Worm (Caenorhabditis elegans) whole organism, L2 larva: ENCODE measurements around the gene smg-6.

ENCODE experiments used
- Y55F3AM.14 ChIP-seq: fragments of 200-800 bp; sonication (Bioruptor generic); optimal IDR thresholded peaks from 2 replicates; lab custom pipeline; 2018; ENCODE audit warnings: mild to moderate bottlenecking, missing genetic modification characterization, missing compliant biosample characterization
- egl-27 ChIP-seq: sonication (generic microtip); optimal IDR thresholded peaks from 3 replicates; lab custom pipeline; 2017; ENCODE audit warnings: missing biosample characterization, missing genetic modification reagents, missing genetic modification characterization
- elt-1 ChIP-seq: fragments of 150-350 bp; optimal IDR thresholded peaks from 2 replicates; lab custom pipeline; 2014; ENCODE audit warnings: missing biosample characterization, missing genetic modification characterization
- elt-3 ChIP-seq: sonication (generic microtip); optimal IDR thresholded peaks from 2 replicates; lab custom pipeline; 2017; ENCODE audit warnings: missing biosample characterization, missing genetic modification characterization
- nhr-11 ChIP-seq: fragments of 150-350 bp; optimal IDR thresholded peaks from 2 replicates; lab custom pipeline; 2014; ENCODE audit warnings: missing biosample characterization, missing genetic modification characterization
- skn-1 ChIP-seq: sonication (generic microtip); optimal IDR thresholded peaks from 2 replicates; lab custom pipeline; 2017; ENCODE audit warnings: missing biosample characterization, missing genetic modification characterization
- snpc-4 ChIP-seq: fragments of 150-350 bp; optimal IDR thresholded peaks from 2 replicates; lab custom pipeline; 2014; ENCODE audit warnings: missing biosample characterization, missing genetic modification characterization
- unc-39 ChIP-seq: fragments of 150-350 bp; optimal IDR thresholded peaks from 2 replicates; lab custom pipeline; 2014; ENCODE audit warnings: missing biosample characterization, missing genetic modification characterization
- unc-55 ChIP-seq: fragments of 150-350 bp; sonication (generic microtip); optimal IDR thresholded peaks from 3 replicates; lab custom pipeline; 2014; ENCODE audit warnings: missing biosample characterization, missing genetic modification reagents, missing genetic modification characterization
- unc-62 ChIP-seq: fragments of 150-350 bp; optimal IDR thresholded peaks from 2 replicates; lab custom pipeline; 2014; ENCODE audit warnings: missing biosample characterization, missing genetic modification reagents, missing genetic modification characterization
- zag-1 ChIP-seq: fragments of 150-350 bp; optimal IDR thresholded peaks from 2 replicates; lab custom pipeline; 2014; ENCODE audit warnings: missing biosample characterization, missing genetic modification characterization
- ztf-11 ChIP-seq: sonication (generic microtip); optimal IDR thresholded peaks from 2 replicates; lab custom pipeline; 2017; ENCODE audit warnings: missing biosample characterization, missing genetic modification characterization

DNA sequence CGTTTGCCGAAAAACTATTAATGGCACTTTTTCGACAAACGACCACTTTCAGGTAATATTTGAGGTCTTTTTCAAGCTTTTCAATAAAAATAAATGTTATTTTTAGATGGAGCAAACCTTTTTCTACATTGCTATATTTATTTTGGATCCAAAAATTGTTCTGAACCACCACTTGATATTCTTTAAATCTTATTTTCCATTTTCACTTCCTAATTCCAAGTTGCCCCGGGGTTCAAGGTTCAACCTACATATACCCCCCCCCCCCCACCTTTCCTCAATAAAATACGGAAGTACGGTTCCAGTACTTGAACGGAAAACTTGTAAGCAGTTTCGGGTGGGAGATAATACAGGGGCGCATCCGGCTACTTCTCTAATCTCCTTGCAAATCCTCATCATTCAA, 34.9 kb downstream of the smg-6 start, which contains the start of gene Y54F10AM.6:
- TF ChIP-seq snpc-4 (tag; lab: Kevin White, UChicago) (no peak), egl-27 (tag; lab: Kevin White, UChicago) (no peak), nhr-11 (tag; lab: Kevin White, UChicago) (no peak), Y55F3AM.14 (GFP tag; lab: Kevin White, UChicago) (no peak), unc-39 (tag; lab: Kevin White, UChicago) (no peak), unc-55 (GFP tag; lab: Kevin White, UChicago) (no peak), elt-3 (tag; lab: Kevin White, UChicago) (no peak), ztf-11 (no peak), unc-62 (no peak), skn-1 (tag; lab: Kevin White, UChicago) (no peak), elt-1 (no peak), zag-1 (tag; lab: Kevin White, UChicago) (no peak)
